Fruit fly (Drosophila melanogaster): Measurements from ENCODE around the gene Ctps.

The Ctps gene

DNA sequence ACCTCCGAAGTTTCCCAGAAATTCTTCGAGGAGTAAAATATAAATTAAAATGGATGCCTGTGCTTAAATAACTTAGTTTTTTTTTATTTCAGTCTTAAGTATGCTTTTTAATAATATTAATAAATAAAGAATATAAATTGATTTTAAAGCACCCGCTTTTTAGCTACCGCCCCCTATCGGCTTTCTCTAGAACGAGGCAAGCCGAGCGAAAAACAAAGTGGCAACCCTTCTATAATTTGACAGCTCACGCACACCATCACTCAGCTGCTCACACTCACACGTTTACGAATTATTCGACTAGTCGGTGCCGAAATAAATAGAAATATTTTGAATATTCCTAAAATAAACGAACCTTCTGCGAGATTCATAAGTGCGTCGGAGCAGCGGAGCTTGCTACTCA, 63.8 kb downstream of the Ctps start, which contains the start of gene CG6878:
Gene CG6878, plus strand, starts transcription at position 269 of the 400 bp plus-strand sequence.
- TF ChIP-seq CG14667 (GFP tag; IDR thresholded peaks at IDR 0.05) (no peak), gsb (GFP tag; IDR thresholded peaks at IDR 0.05) (no peak), CG17186 (GFP tag; optimal IDR thresholded peaks at IDR 0.05) (peak; percentile 32), Rfx (GFP tag; IDR thresholded peaks at IDR 0.05) (peak; percentile 61), CrebB (tag; optimal IDR thresholded peaks at IDR 0.05) (no peak), Optix (GFP tag; IDR thresholded peaks at IDR 0.05) (no peak), odd (GFP tag; optimal IDR thresholded peaks at IDR 0.05) (no peak), Scr (GFP tag; IDR thresholded peaks at IDR 0.05; ENCODE audit: partially characterized antibody) (0 out of 2 replicates have a peak, but pooled peaks have one; percentile 23), CG9727 (GFP tag; optimal IDR thresholded peaks at IDR 0.05) (no peak), crc (GFP tag; optimal IDR thresholded peaks at IDR 0.05) (no peak), CG1529 (GFP tag; optimal IDR thresholded peaks at IDR 0.05) (no peak), Hr51 (GFP tag; optimal IDR thresholded peaks at IDR 0.05) (peak in 1 of 2 experiments; percentile 29), CG7839 (tag; optimal IDR thresholded peaks at IDR 0.05) (peak; percentile 27), CG11560 (tag; IDR thresholded peaks at IDR 0.05) (no peak), CG32772 (GFP tag; IDR thresholded peaks at IDR 0.05) (no peak), CG4424 (GFP tag; optimal IDR thresholded peaks at IDR 0.05) (no peak), ttk (GFP tag; IDR thresholded peaks at IDR 0.05) (no peak), gce (GFP tag; IDR thresholded peaks at IDR 0.05) (no peak), CG10565 (GFP tag; optimal IDR thresholded peaks at IDR 0.05) (no peak), Nf-YB (GFP tag; optimal IDR thresholded peaks at IDR 0.05) (no peak), CG15514 (GFP tag; optimal IDR thresholded peaks at IDR 0.05) (peak; percentile 67), CG7928 (GFP tag; optimal IDR thresholded peaks at IDR 0.05) (no peak), CG17912 (GFP tag; optimal IDR thresholded peaks at IDR 0.05) (peak; percentile 68), CG34422 (GFP tag; IDR thresholded peaks at IDR 0.05) (no peak; the same call in 2 of the 3 replicates), sr (GFP tag; IDR thresholded peaks at IDR 0.05) (no peak), NC2β (GFP tag; optimal IDR thresholded peaks at IDR 0.05) (no peak), psq (GFP tag; optimal IDR thresholded peaks at IDR 0.05) (no peak), sqz (GFP tag; optimal IDR thresholded peaks at IDR 0.05) (no peak), CG3163 (GFP tag; optimal IDR thresholded peaks at IDR 0.05) (no peak), prd (optimal IDR thresholded peaks at IDR 0.05) (no peak), prd (GFP tag; IDR thresholded peaks at IDR 0.05) (no peak), CG9876 (GFP tag; optimal IDR thresholded peaks at IDR 0.05) (no peak), pita (GFP tag; optimal IDR thresholded peaks at IDR 0.05) (no peak), Antp (GFP tag; optimal IDR thresholded peaks at IDR 0.05) (no peak), ara (GFP tag; IDR thresholded peaks at IDR 0.05) (no peak), CG5245 (GFP tag; optimal IDR thresholded peaks at IDR 0.05) (no peak), seq (GFP tag; IDR thresholded peaks at IDR 0.05) (no peak), tio (GFP tag; optimal IDR thresholded peaks at IDR 0.05) (no peak), Fer3 (tag; optimal IDR thresholded peaks at IDR 0.05) (peak; percentile 2), Dfd (GFP tag; optimal IDR thresholded peaks at IDR 0.05) (no peak), CHES-1-like (GFP tag; optimal IDR thresholded peaks at IDR 0.05) (peak; percentile 8), CG10267 (tag; optimal IDR thresholded peaks at IDR 0.05) (peak; percentile 46), ash1 (GFP tag; optimal IDR thresholded peaks at IDR 0.05) (no peak), slbo (GFP tag; IDR thresholded peaks at IDR 0.05) (peak; percentile 14; the same call in 1 of the 2 replicates), abd-A (tag; optimal IDR thresholded peaks at IDR 0.05) (no peak), CG18764 (GFP tag; optimal IDR thresholded peaks at IDR 0.05) (no peak), ranshi (GFP tag; IDR thresholded peaks at IDR 0.05) (no peak), Dp (GFP tag; optimal IDR thresholded peaks at IDR 0.05) (peak; percentile 95), Max (GFP tag; optimal IDR thresholded peaks at IDR 0.05) (peak; percentile 3), schlank (tag; optimal IDR thresholded peaks at IDR 0.05) (no peak), CG4707 (GFP tag; optimal IDR thresholded peaks at IDR 0.05) (no peak), Elba2 (GFP tag; optimal IDR thresholded peaks at IDR 0.05) (no peak), CG10462 (GFP tag; optimal IDR thresholded peaks at IDR 0.05) (no peak)

Measured in whole organism, embryonic.